Fruit fly (Drosophila melanogaster): ENCODE data around the gene CG16820.

DNA sequence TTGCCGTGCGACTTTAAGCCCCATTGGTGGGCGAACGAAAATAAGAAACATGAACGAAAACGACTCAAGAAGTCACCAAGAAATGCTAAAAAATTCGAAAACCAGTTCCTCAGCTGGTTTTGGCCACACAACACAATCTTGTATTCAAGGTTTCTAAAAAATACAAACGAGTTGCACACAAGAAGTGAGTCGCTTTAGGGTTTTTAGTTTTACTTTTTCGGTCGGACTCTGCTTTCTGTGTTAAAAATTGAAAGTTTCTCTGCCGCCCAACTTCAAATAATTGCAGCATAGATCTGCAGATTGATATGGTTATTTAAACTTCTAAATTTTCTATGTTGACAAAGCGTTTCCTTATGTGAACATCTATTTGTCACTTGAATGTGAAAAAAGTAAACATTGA, 46.6 kb downstream of the CG16820 start, which contains the start of gene CG16824:
- no peak for TF ChIP-seq CrebB (tag; optimal IDR thresholded peaks at IDR 0.05)
- no peak for TF ChIP-seq exex (tag; optimal IDR thresholded peaks at IDR 0.05)
- no peak for TF ChIP-seq CG4730 (GFP tag; IDR thresholded peaks at IDR 0.05)
- TF ChIP-seq psq (GFP tag; optimal IDR thresholded peaks at IDR 0.05), result no peak
- no peak for TF ChIP-seq Fer2 (tag; optimal IDR thresholded peaks at IDR 0.05)
- no peak for TF ChIP-seq Optix (GFP tag; IDR thresholded peaks at IDR 0.05)
- no peak for TF ChIP-seq Oli (tag; optimal IDR thresholded peaks at IDR 0.05)
- TF ChIP-seq pan (optimal IDR thresholded peaks at IDR 0.05), result no peak
- no peak for TF ChIP-seq pan (GFP tag; optimal IDR thresholded peaks at IDR 0.05 in 1 of 2, IDR thresholded peaks at IDR 0.05 in 1 of 2)
- TF ChIP-seq crp (GFP tag; optimal IDR thresholded peaks at IDR 0.05), result no peak

All from whole organism, embryonic.